Worm (Caenorhabditis elegans) whole organism, young adult: ENCODE measurements around the gene ZC317.2.

Experiments used
- B0035.1 ChIP-seq: sonication (generic microtip); optimal IDR thresholded peaks from 2 replicates; lab custom pipeline; 2016; ENCODE audit warnings: missing genetic modification characterization, mild to moderate bottlenecking, missing compliant biosample characterization, missing genotype, missing genetic modification reagents
- C06A6.2 ChIP-seq: fragments of 200-800 bp; sonication (Bioruptor generic); conservative IDR thresholded peaks from 2 replicates; pipeline ENCODE4 v1.3.6; 2022; ENCODE audit warnings: missing genetic modification characterization, missing compliant biosample characterization
- F23B12.7 ChIP-seq: sonication (generic microtip); optimal IDR thresholded peaks from 2 replicates; lab custom pipeline; 2017; ENCODE audit warnings: missing genetic modification characterization, mild to moderate bottlenecking, missing compliant biosample characterization, antibody characterized with exemption, moderate library complexity; ENCODE audit not compliant: insufficient read depth
- F33H1.4 ChIP-seq: fragments of 200-800 bp; sonication (Bioruptor generic); IDR thresholded peaks from 2 replicates; pipeline ENCODE4 v1.3.6; 2022; ENCODE audit warnings: missing genetic modification reagents, missing genetic modification characterization, missing compliant biosample characterization
- F39B2.1 ChIP-seq: fragments of 200-800 bp; sonication (Bioruptor generic); IDR thresholded peaks from 2 replicates; pipeline ENCODE4 v1.3.6; 2022; ENCODE audit warnings: missing genetic modification reagents, missing genetic modification characterization, missing compliant biosample characterization
- F52B5.7 ChIP-seq: sonication (generic microtip); optimal IDR thresholded peaks from 2 replicates; lab custom pipeline; 2016; ENCODE audit warnings: mild to moderate bottlenecking, missing genetic modification characterization, missing compliant biosample characterization
- T07F8.4 ChIP-seq: sonication (generic microtip); optimal IDR thresholded peaks from 2 replicates; lab custom pipeline; 2016; ENCODE audit warnings: mild to moderate bottlenecking, missing genetic modification characterization, moderate library complexity, missing compliant biosample characterization
- Y56A3A.18 ChIP-seq: fragments of 200-800 bp; sonication (Bioruptor generic); IDR thresholded peaks from 2 replicates; pipeline ENCODE4 v1.3.6; 2022; ENCODE audit warnings: missing genetic modification reagents, missing genetic modification characterization, missing compliant biosample characterization
- ZK185.1 ChIP-seq: sonication (generic microtip); optimal IDR thresholded peaks from 2 replicates; lab custom pipeline; 2016; ENCODE audit warnings: mild to moderate bottlenecking, missing genetic modification characterization, missing compliant biosample characterization; ENCODE audit not compliant: poor library complexity, severe bottlenecking
- akir-1 ChIP-seq: fragments of 200-800 bp; sonication (Bioruptor generic); optimal IDR thresholded peaks from 2 replicates; lab custom pipeline; 2018; ENCODE audit warnings: mild to moderate bottlenecking, missing genetic modification characterization, moderate library complexity, missing compliant biosample characterization
- ama-1 ChIP-seq, 3 experiments: fragments of 150-350 bp in 1 of 3; sonication (generic microtip) in 2 of 3; optimal IDR thresholded peaks; 2 replicates each; lab custom pipeline; 2014 to 2018; ENCODE audit warnings: missing biosample characterization in 2 of 3, missing genetic modification characterization in 2 of 3, missing genetic modification reagents in 2 of 3
- aptf-3 ChIP-seq: fragments of 200-800 bp; sonication (Bioruptor generic); IDR thresholded peaks from 2 replicates; pipeline ENCODE4 v1.3.6; 2022; ENCODE audit warnings: missing genetic modification characterization, missing compliant biosample characterization
- atf-7 ChIP-seq: sonication (generic microtip); optimal IDR thresholded peaks from 2 replicates; lab custom pipeline; 2017; ENCODE audit warnings: mild to moderate bottlenecking, missing genetic modification characterization, missing compliant biosample characterization
- athp-1 ChIP-seq: sonication (generic microtip); optimal IDR thresholded peaks from 2 replicates; lab custom pipeline; 2017; ENCODE audit warnings: mild to moderate bottlenecking, missing genetic modification characterization, missing compliant biosample characterization
- attf-6 ChIP-seq: fragments of 200-800 bp; sonication (Bioruptor generic); IDR thresholded peaks from 2 replicates; pipeline ENCODE4 v1.3.6; 2022; ENCODE audit warnings: missing genetic modification reagents, missing genetic modification characterization, missing compliant biosample characterization
- ccch-3 ChIP-seq: fragments of 200-800 bp; sonication (Bioruptor generic); optimal IDR thresholded peaks from 2 replicates; lab custom pipeline; 2018; ENCODE audit warnings: mild to moderate bottlenecking, missing genetic modification characterization, missing compliant biosample characterization
- ceh-27 ChIP-seq: fragments of 200-800 bp; sonication (Bioruptor generic); optimal IDR thresholded peaks from 2 replicates; lab custom pipeline; 2018; ENCODE audit warnings: mild to moderate bottlenecking, missing genetic modification characterization, moderate library complexity, missing compliant biosample characterization
- ceh-58 ChIP-seq: fragments of 200-800 bp; sonication (Bioruptor generic); IDR thresholded peaks from 2 replicates; pipeline ENCODE4 v1.3.6; 2022; ENCODE audit warnings: missing genetic modification characterization, missing compliant biosample characterization
- dpl-1 ChIP-seq: fragments of 150-350 bp; optimal IDR thresholded peaks from 2 replicates; lab custom pipeline; 2014; ENCODE audit warnings: missing biosample characterization, missing genetic modification reagents, missing genetic modification characterization
- egl-44 ChIP-seq: fragments of 200-800 bp; sonication (Bioruptor generic); IDR thresholded peaks from 2 replicates; pipeline ENCODE4 v1.3.6; 2022; ENCODE audit warnings: missing genetic modification reagents, missing genetic modification characterization, missing compliant biosample characterization
- ekl-4 ChIP-seq: fragments of 200-800 bp; sonication (Bioruptor generic); IDR thresholded peaks from 2 replicates; pipeline ENCODE4 v1.3.6; 2022; ENCODE audit warnings: missing genetic modification reagents, missing genetic modification characterization, missing compliant biosample characterization
- fkh-3 ChIP-seq: sonication (generic microtip); optimal IDR thresholded peaks from 2 replicates; lab custom pipeline; 2016; ENCODE audit warnings: mild to moderate bottlenecking, missing genetic modification characterization, missing compliant biosample characterization
- him-1 ChIP-seq: sonication (generic microtip); optimal IDR thresholded peaks from 2 replicates; lab custom pipeline; 2016; ENCODE audit warnings: missing genotype, missing genetic modification reagents, missing genetic modification characterization, missing compliant biosample characterization
- hlh-12 ChIP-seq: sonication (generic microtip); optimal IDR thresholded peaks from 2 replicates; lab custom pipeline; 2016; ENCODE audit warnings: missing genetic modification characterization, missing compliant biosample characterization
- hmg-1.2 ChIP-seq: fragments of 200-800 bp; sonication (Bioruptor generic); IDR thresholded peaks from 2 replicates; pipeline ENCODE4 v1.3.6; 2022; ENCODE audit warnings: missing genetic modification reagents, missing genetic modification characterization, missing compliant biosample characterization
- lag-1 ChIP-seq: fragments of 200-800 bp; sonication (Bioruptor generic); IDR thresholded peaks from 2 replicates; pipeline ENCODE4 v1.3.6; 2022; ENCODE audit warnings: missing genetic modification reagents, missing genetic modification characterization, missing compliant biosample characterization
- let-607 ChIP-seq, 2 experiments: fragments of 200-800 bp in 1 of 2; sonication (Bioruptor generic) in 1 of 2; sonication (generic microtip) in 1 of 2; optimal IDR thresholded peaks; 2 replicates each; lab custom pipeline; 2016 to 2018; ENCODE audit warnings: mild to moderate bottlenecking in 2 of 2, missing compliant biosample characterization in 2 of 2, missing genetic modification characterization in 2 of 2, moderate library complexity in 2 of 2, missing genotype in 1 of 2
- lin-26 ChIP-seq: fragments of 200-800 bp; sonication (Bioruptor generic); IDR thresholded peaks from 2 replicates; pipeline ENCODE4 v1.3.6; 2022; ENCODE audit warnings: missing genetic modification reagents, missing genetic modification characterization, missing compliant biosample characterization
- madf-10 ChIP-seq: sonication (generic microtip); optimal IDR thresholded peaks from 2 replicates; lab custom pipeline; 2016; ENCODE audit warnings: mild to moderate bottlenecking, missing genetic modification characterization, missing compliant biosample characterization
- madf-6 ChIP-seq: fragments of 200-800 bp; sonication (Bioruptor generic); IDR thresholded peaks from 2 replicates; pipeline ENCODE4 v1.3.6; 2022; ENCODE audit warnings: missing genetic modification reagents, missing genetic modification characterization, missing compliant biosample characterization
- mes-4 ChIP-seq: sonication (generic microtip); optimal IDR thresholded peaks from 2 replicates; lab custom pipeline; 2016; ENCODE audit warnings: missing genotype, missing genetic modification characterization, missing compliant biosample characterization
- nfya-2 ChIP-seq: fragments of 200-800 bp; sonication (Bioruptor generic); IDR thresholded peaks from 2 replicates; pipeline ENCODE4 v1.3.6; 2022; ENCODE audit warnings: missing genetic modification reagents, missing genetic modification characterization, missing compliant biosample characterization
- nfyb-1 ChIP-seq: fragments of 200-800 bp; sonication (Bioruptor generic); IDR thresholded peaks from 2 replicates; pipeline ENCODE4 v1.3.6; 2022; ENCODE audit warnings: missing genetic modification reagents, missing genetic modification characterization, missing compliant biosample characterization
- nhr-179 ChIP-seq: sonication (generic microtip); optimal IDR thresholded peaks from 2 replicates; lab custom pipeline; 2016; ENCODE audit warnings: mild to moderate bottlenecking, missing genetic modification characterization, missing compliant biosample characterization
- nhr-27 ChIP-seq: fragments of 200-800 bp; sonication (Bioruptor generic); optimal IDR thresholded peaks from 2 replicates; lab custom pipeline; 2018; ENCODE audit warnings: mild to moderate bottlenecking, missing genetic modification characterization, moderate library complexity, missing compliant biosample characterization
- nhr-90 ChIP-seq: sonication (generic microtip); optimal IDR thresholded peaks from 2 replicates; lab custom pipeline; 2016; ENCODE audit warnings: missing genotype, mild to moderate bottlenecking, missing genetic modification characterization, missing compliant biosample characterization
- rcor-1 ChIP-seq: fragments of 200-800 bp; sonication (Bioruptor generic); IDR thresholded peaks from 2 replicates; pipeline ENCODE4 v1.3.6; 2022; ENCODE audit warnings: missing genetic modification reagents, missing genetic modification characterization, missing compliant biosample characterization
- somi-1 ChIP-seq: fragments of 200-800 bp; sonication (Bioruptor generic); optimal IDR thresholded peaks from 2 replicates; lab custom pipeline; 2018; ENCODE audit warnings: mild to moderate bottlenecking, missing genetic modification characterization, missing compliant biosample characterization
- tlf-1 ChIP-seq: fragments of 200-800 bp; sonication (Bioruptor generic); optimal IDR thresholded peaks from 2 replicates; lab custom pipeline; 2018; ENCODE audit warnings: mild to moderate bottlenecking, missing genetic modification characterization, missing compliant biosample characterization
- unc-130 ChIP-seq: sonication (generic microtip); optimal IDR thresholded peaks from 2 replicates; lab custom pipeline; 2016; ENCODE audit warnings: missing genetic modification reagents, missing genetic modification characterization, missing compliant biosample characterization
- unc-62 ChIP-seq: fragments of 150-350 bp; optimal IDR thresholded peaks from 2 replicates; lab custom pipeline; 2014; ENCODE audit warnings: missing biosample characterization, missing genetic modification reagents, missing genetic modification characterization
- zim-3 ChIP-seq: sonication (generic microtip); optimal IDR thresholded peaks from 2 replicates; lab custom pipeline; 2017; ENCODE audit warnings: mild to moderate bottlenecking, missing genetic modification characterization, moderate library complexity, missing compliant biosample characterization
- ztf-26 ChIP-seq: sonication (generic microtip); optimal IDR thresholded peaks from 2 replicates; lab custom pipeline; 2017; ENCODE audit warnings: missing genetic modification characterization, missing compliant biosample characterization
- ztf-28 ChIP-seq: fragments of 200-800 bp; sonication (Bioruptor generic); IDR thresholded peaks from 2 replicates; pipeline ENCODE4 v1.3.6; 2022; ENCODE audit warnings: missing genetic modification reagents, missing genetic modification characterization, missing compliant biosample characterization

The ZC317.2 gene

ce11 chrV:5502701-5503100 is 42.8 kb downstream of the ZC317.2 start (continued):
- TF ChIP-seq hmg-1.2 (GFP tag; lab: Robert Waterston, UW) (no peak), F33H1.4 (GFP tag; lab: Robert Waterston, UW) (0 out of 2 replicates have a peak, but pooled peaks have one; percentile 16), C06A6.2 (GFP tag; lab: Robert Waterston, UW) (no peak), unc-62 (GFP tag; lab: Kevin White, UChicago) (no peak), mes-4 (tag; lab: Kevin White, UChicago) (no peak), madf-6 (peak; percentile 43; the same call in 1 of the 2 replicates), hlh-12 (tag; lab: Kevin White, UChicago) (no peak), nfya-2 (no peak), nhr-179 (tag; lab: Kevin White, UChicago) (no peak), atf-7 (tag; lab: Kevin White, UChicago) (no peak), ceh-58 (GFP tag; lab: Robert Waterston, UW) (no peak), lin-26 (GFP tag; lab: Robert Waterston, UW) (peak; percentile 46; the same call in 1 of the 2 replicates), him-1 (no peak), attf-6 (GFP tag; lab: Robert Waterston, UW) (peak; percentile 40; the same call in 1 of the 2 replicates), let-607 (tag; optimal IDR thresholded peaks at IDR 0.05; lab: Kevin White, UChicago) (peak in 1 of 2 experiments; percentile 28), nhr-90 (tag; lab: Kevin White, UChicago) (no peak), zim-3 (tag; lab: Kevin White, UChicago) (no peak), Y56A3A.18 (GFP tag; lab: Robert Waterston, UW) (peak; percentile 36; the same call in 1 of the 2 replicates), lag-1 (GFP tag; lab: Robert Waterston, UW) (no peak), rcor-1 (no peak), nfyb-1 (no peak), aptf-3 (GFP tag; lab: Robert Waterston, UW) (no peak), ekl-4 (GFP tag; lab: Robert Waterston, UW) (peak; percentile 54), nhr-27 (tag; lab: Kevin White, UChicago) (no peak), F52B5.7 (tag; lab: Kevin White, UChicago) (no peak), ama-1 (optimal IDR thresholded peaks at IDR 0.05; lab: Kevin White, UChicago) (peak; percentile 86), ama-1 (GFP tag; optimal IDR thresholded peaks at IDR 0.05; lab: Kevin White, UChicago) (no peak), B0035.1 (no peak), madf-10 (no peak), fkh-3 (tag; lab: Kevin White, UChicago) (no peak), ceh-27 (GFP tag; lab: Kevin White, UChicago) (no peak), ZK185.1 (tag; lab: Kevin White, UChicago) (no peak), dpl-1 (GFP tag; lab: Kevin White, UChicago) (no peak), ccch-3 (no peak), F39B2.1 (0 out of 2 replicates have a peak, but pooled peaks have one; percentile 14), egl-44 (no peak), tlf-1 (GFP tag; lab: Kevin White, UChicago) (no peak), athp-1 (tag; lab: Kevin White, UChicago) (no peak), unc-130 (GFP tag; lab: Kevin White, UChicago) (no peak), T07F8.4 (tag; lab: Kevin White, UChicago) (no peak), ztf-26 (tag; lab: Kevin White, UChicago) (peak; percentile 31), ztf-28 (GFP tag; lab: Robert Waterston, UW) (no peak), somi-1 (GFP tag; lab: Kevin White, UChicago) (no peak), akir-1 (GFP tag; lab: Kevin White, UChicago) (no peak), F23B12.7 (tag; lab: Kevin White, UChicago) (no peak)
